Worm (Caenorhabditis elegans) whole organism, midembryonic: ENCODE data around the gene ZK856.19.

Source experiments
- cog-1 ChIP-seq: sonication (generic microtip); optimal IDR thresholded peaks from 2 replicates; lab custom pipeline; 2016; ENCODE audit warnings: missing genetic modification characterization, missing compliant biosample characterization
- flt-1 ChIP-seq: fragments of 200-800 bp; sonication (Bioruptor generic); IDR thresholded peaks from 2 replicates; pipeline ENCODE4 v1.3.6; 2022; ENCODE audit warnings: missing genetic modification characterization, missing compliant biosample characterization
- klf-2 ChIP-seq: fragments of 200-800 bp; sonication (Bioruptor generic); conservative IDR thresholded peaks from 2 replicates; pipeline ENCODE4 v1.3.6; 2022; ENCODE audit warnings: missing genetic modification reagents, missing genetic modification characterization, missing compliant biosample characterization
- ref-1 ChIP-seq: fragments of 200-800 bp; sonication (Bioruptor generic); conservative IDR thresholded peaks from 2 replicates; pipeline ENCODE4 v1.3.6; 2022; ENCODE audit warnings: missing genetic modification reagents, missing genetic modification characterization, missing compliant biosample characterization
- ztf-29 ChIP-seq: fragments of 200-800 bp; sonication (Bioruptor generic); IDR thresholded peaks from 2 replicates; pipeline ENCODE4 v1.3.6; 2022; ENCODE audit warnings: missing genetic modification reagents, missing genetic modification characterization, missing compliant biosample characterization

- no peak for TF ChIP-seq cog-1
- no peak for TF ChIP-seq ztf-29 (GFP tag; lab: Robert Waterston, UW)
- TF ChIP-seq flt-1, result no peak
- no peak for TF ChIP-seq klf-2 (GFP tag; lab: Robert Waterston, UW)
- TF ChIP-seq ref-1, result no peak
Measured at ce11 chrV:10158528-10158927, 46.2 kb downstream of the ZK856.19 start, which contains the start of gene srsx-30.
